Worm (Caenorhabditis elegans) whole organism, L2 larva: ENCODE data around the gene srsx-17.

Source experiments
- aly-2 ChIP-seq: fragments of 150-350 bp; optimal IDR thresholded peaks from 2 replicates; lab custom pipeline; 2014; ENCODE audit warnings: missing biosample characterization, missing genetic modification characterization
- crh-2 ChIP-seq: sonication (generic microtip); optimal IDR thresholded peaks from 2 replicates; lab custom pipeline; 2017; ENCODE audit warnings: missing biosample characterization, missing genetic modification characterization
- fos-1 ChIP-seq: fragments of 150-350 bp; optimal IDR thresholded peaks from 2 replicates; lab custom pipeline; 2014; ENCODE audit warnings: missing biosample characterization, missing genetic modification characterization
- nhr-12 ChIP-seq: fragments of 150-350 bp; optimal IDR thresholded peaks from 2 replicates; lab custom pipeline; 2014; ENCODE audit warnings: missing biosample characterization, missing genetic modification characterization
- unc-55 ChIP-seq: fragments of 150-350 bp; sonication (generic microtip); optimal IDR thresholded peaks from 3 replicates; lab custom pipeline; 2014; ENCODE audit warnings: missing biosample characterization, missing genetic modification reagents, missing genetic modification characterization

DNA sequence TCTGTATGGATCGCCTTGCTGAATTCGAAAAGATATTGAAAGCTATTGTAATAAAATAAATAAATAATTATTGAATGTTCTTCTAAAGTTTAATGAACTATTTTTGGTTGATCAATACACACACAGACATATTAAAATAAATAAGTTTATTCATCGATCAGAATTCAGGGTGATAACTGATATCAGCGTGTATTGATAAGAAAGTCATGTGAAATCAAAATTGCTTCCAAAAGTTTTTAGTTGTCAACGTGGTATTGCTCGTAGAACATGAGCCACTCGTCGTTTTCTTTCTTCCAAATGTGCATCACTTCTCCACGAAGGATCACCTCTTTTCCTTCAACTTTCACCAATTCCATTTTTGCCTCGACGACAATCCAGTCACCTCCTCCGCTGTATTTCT lies 45.0 kb upstream of the srsx-17 start:
- TF ChIP-seq fos-1 (tag; lab: Kevin White, UChicago), result no peak
- no peak for TF ChIP-seq unc-55 (GFP tag; lab: Kevin White, UChicago)
- no peak for TF ChIP-seq crh-2 (tag; lab: Kevin White, UChicago)
- no peak for TF ChIP-seq nhr-12 (tag; lab: Kevin White, UChicago)
- no peak for TF ChIP-seq aly-2
